Fruit fly (Drosophila melanogaster): ENCODE measurements around the gene Rcd-1.

The Rcd-1 gene

dm6 chrX:19622924-19623323 is 15.6 kb upstream of the Rcd-1 start, which contains the start of the genes Naa20A and MKP-4 (continued):
- no peak for TF ChIP-seq lbe (GFP tag; optimal IDR thresholded peaks at IDR 0.05)
- no peak for TF ChIP-seq CG5245 (GFP tag; optimal IDR thresholded peaks at IDR 0.05)
- TF ChIP-seq CG9727 (GFP tag; optimal IDR thresholded peaks at IDR 0.05), result no peak
- no peak for TF ChIP-seq Gsc (GFP tag; IDR thresholded peaks at IDR 0.05)
- no peak for TF ChIP-seq chif (GFP tag; optimal IDR thresholded peaks at IDR 0.05)
- TF ChIP-seq CG16815 (GFP tag; optimal IDR thresholded peaks at IDR 0.05), result no peak
- TF ChIP-seq hbn (GFP tag; IDR thresholded peaks at IDR 0.05; ENCODE audit: partially characterized antibody), result peak; percentile 67
- no peak for TF ChIP-seq CG31441 (GFP tag; IDR thresholded peaks at IDR 0.05)
- TF ChIP-seq CG12219 (GFP tag; optimal IDR thresholded peaks at IDR 0.05), result no peak
- TF ChIP-seq bbx (GFP tag; IDR thresholded peaks at IDR 0.05; ENCODE audit: partially characterized antibody), result peak; percentile 76
- no peak for TF ChIP-seq CG10959 (GFP tag; IDR thresholded peaks at IDR 0.05)
- TF ChIP-seq sima (GFP tag; optimal IDR thresholded peaks at IDR 0.05), result no peak
- no peak for TF ChIP-seq btn (GFP tag; optimal IDR thresholded peaks at IDR 0.05)
- no peak for TF ChIP-seq chn (GFP tag; optimal IDR thresholded peaks at IDR 0.05)
- no peak for TF ChIP-seq bab2 (GFP tag; optimal IDR thresholded peaks at IDR 0.05)
- TF ChIP-seq bowl (GFP tag; IDR thresholded peaks at IDR 0.05), result no peak
- TF ChIP-seq twi (tag; optimal IDR thresholded peaks at IDR 0.05), result no peak
- TF ChIP-seq bsh (GFP tag; optimal IDR thresholded peaks at IDR 0.05), result no peak
- no peak for TF ChIP-seq bcd (GFP tag; optimal IDR thresholded peaks at IDR 0.05)
- TF ChIP-seq NFAT (GFP tag; IDR thresholded peaks at IDR 0.05), result 0 out of 2 replicates have a peak, but pooled peaks have one; percentile 14
- TF ChIP-seq CG8359 (GFP tag; optimal IDR thresholded peaks at IDR 0.05; ENCODE audit: borderline replicate concordance), result no peak
- TF ChIP-seq CG2889 (GFP tag; IDR thresholded peaks at IDR 0.05), result no peak
- TF ChIP-seq org-1 (GFP tag; optimal IDR thresholded peaks at IDR 0.05), result no peak
- no peak for TF ChIP-seq lmd (GFP tag; IDR thresholded peaks at IDR 0.05)
- no peak for TF ChIP-seq gro (GFP tag; optimal IDR thresholded peaks at IDR 0.05)
- no peak for TF ChIP-seq CG3281 (GFP tag; optimal IDR thresholded peaks at IDR 0.05)
- TF ChIP-seq Antp (GFP tag; optimal IDR thresholded peaks at IDR 0.05), result no peak
- TF ChIP-seq nerfin-1 (tag; optimal IDR thresholded peaks at IDR 0.05), result peak; percentile 38
- no peak for TF ChIP-seq cwo (GFP tag; optimal IDR thresholded peaks at IDR 0.05)
- TF ChIP-seq phol (tag; optimal IDR thresholded peaks at IDR 0.05), result peak; percentile 12
- TF ChIP-seq dan (GFP tag; IDR thresholded peaks at IDR 0.05), result no peak
- no peak for TF ChIP-seq danr (GFP tag; IDR thresholded peaks at IDR 0.05)
- TF ChIP-seq Dbx (GFP tag; IDR thresholded peaks at IDR 0.05), result no peak
- TF ChIP-seq Dip2 (GFP tag; IDR thresholded peaks at IDR 0.05), result no peak
- no peak for TF ChIP-seq CG7839 (tag; optimal IDR thresholded peaks at IDR 0.05)
- TF ChIP-seq lab (GFP tag; optimal IDR thresholded peaks at IDR 0.05), result no peak
- no peak for TF ChIP-seq grn (GFP tag; optimal IDR thresholded peaks at IDR 0.05)
- TF ChIP-seq gt (GFP tag; IDR thresholded peaks at IDR 0.05), result no peak
- no peak for TF ChIP-seq maf-S (GFP tag; optimal IDR thresholded peaks at IDR 0.05)
- TF ChIP-seq tna (GFP tag; IDR thresholded peaks at IDR 0.05; ENCODE audit: partially characterized antibody), result peak; percentile 60
- TF ChIP-seq caup (GFP tag; optimal IDR thresholded peaks at IDR 0.05; ENCODE audit: severe bottlenecking), result no peak
- no peak for TF ChIP-seq CG17912 (GFP tag; optimal IDR thresholded peaks at IDR 0.05)
- TF ChIP-seq cg (GFP tag; optimal IDR thresholded peaks at IDR 0.05), result no peak
- no peak for TF ChIP-seq CG31224 (GFP tag; IDR thresholded peaks at IDR 0.05)
- no peak for TF ChIP-seq ttk (GFP tag; IDR thresholded peaks at IDR 0.05)
- TF ChIP-seq Hey (tag; optimal IDR thresholded peaks at IDR 0.05), result no peak
- TF ChIP-seq Aef1 (GFP tag; IDR thresholded peaks at IDR 0.05), result no peak
- TF ChIP-seq luna (GFP tag; optimal IDR thresholded peaks at IDR 0.05), result no peak
- TF ChIP-seq Trl (optimal IDR thresholded peaks at IDR 0.05), result no peak
- no peak for TF ChIP-seq Trl (GFP tag; optimal IDR thresholded peaks at IDR 0.05)
- TF ChIP-seq CG4282 (GFP tag; optimal IDR thresholded peaks at IDR 0.05), result no peak
- no peak for TF ChIP-seq HLHmδ (GFP tag; optimal IDR thresholded peaks at IDR 0.05)

All from whole organism, embryonic.